Worm (Caenorhabditis elegans): ENCODE measurements around the gene Y105C5B.1.

Gene Y105C5B.1

ce11 chrIV:15894133-15894532 lies 23.7 kb downstream of the Y105C5B.1 start, which contains the start of gene srv-14:
srv-14 (minus strand) TSS chrIV:15894233.
- TF ChIP-seq dao-5 (tag; optimal IDR thresholded peaks at IDR 0.05) (no peak), W03F9.2 (tag; optimal IDR thresholded peaks at IDR 0.05) (no peak), him-1 (tag; optimal IDR thresholded peaks at IDR 0.05) (no peak)

- TF ChIP-seq him-1 (tag; optimal IDR thresholded peaks at IDR 0.05) (no peak), dao-5 (tag; optimal IDR thresholded peaks at IDR 0.05) (no peak), W03F9.2 (tag; optimal IDR thresholded peaks at IDR 0.05) (no peak)
Observed at ce11 chrIV:15894819-15895218, 24.4 kb downstream of the Y105C5B.1 start.

- TF ChIP-seq W03F9.2 (tag; optimal IDR thresholded peaks at IDR 0.05) = no peak
- no peak for TF ChIP-seq dao-5 (tag; optimal IDR thresholded peaks at IDR 0.05)
- TF ChIP-seq him-1 (tag; optimal IDR thresholded peaks at IDR 0.05) = no peak
Observed at ce11 chrIV:15900158-15900557, 29.7 kb downstream of the Y105C5B.1 start.

ce11 chrIV:15901123-15901522 lies 30.7 kb downstream of the Y105C5B.1 start, which contains the start of gene Y105C5B.5:
Y105C5B.5 (minus strand) TSS chrIV:15901225.
- TF ChIP-seq him-1 (tag; optimal IDR thresholded peaks at IDR 0.05) (no peak), W03F9.2 (tag; optimal IDR thresholded peaks at IDR 0.05) (no peak), dao-5 (tag; optimal IDR thresholded peaks at IDR 0.05) (no peak)

- TF ChIP-seq W03F9.2 (tag; optimal IDR thresholded peaks at IDR 0.05) = no peak
- no peak for TF ChIP-seq him-1 (tag; optimal IDR thresholded peaks at IDR 0.05)
- TF ChIP-seq dao-5 (tag; optimal IDR thresholded peaks at IDR 0.05) = no peak
Observed at ce11 chrIV:15906059-15906632, 35.7 kb downstream of the Y105C5B.1 start, which contains the start of gene srv-15. srv-15 (plus strand) TSS chrIV:15906582.

- no peak for TF ChIP-seq dao-5 (tag; optimal IDR thresholded peaks at IDR 0.05)
- TF ChIP-seq W03F9.2 (tag; optimal IDR thresholded peaks at IDR 0.05) = no peak
- no peak for TF ChIP-seq him-1 (tag; optimal IDR thresholded peaks at IDR 0.05)
Observed at ce11 chrIV:15908251-15908650, 37.8 kb downstream of the Y105C5B.1 start.

ce11 chrIV:15915061-15915460 lies 44.6 kb downstream of the Y105C5B.1 start:
- TF ChIP-seq W03F9.2 (tag; optimal IDR thresholded peaks at IDR 0.05) (no peak), him-1 (tag; optimal IDR thresholded peaks at IDR 0.05) (no peak), dao-5 (tag; optimal IDR thresholded peaks at IDR 0.05) (no peak)

Data from whole organism, L4/young adult.